Worm (Caenorhabditis elegans): Measurements from ENCODE around the gene B0280.7.

Gene B0280.7

DNA sequence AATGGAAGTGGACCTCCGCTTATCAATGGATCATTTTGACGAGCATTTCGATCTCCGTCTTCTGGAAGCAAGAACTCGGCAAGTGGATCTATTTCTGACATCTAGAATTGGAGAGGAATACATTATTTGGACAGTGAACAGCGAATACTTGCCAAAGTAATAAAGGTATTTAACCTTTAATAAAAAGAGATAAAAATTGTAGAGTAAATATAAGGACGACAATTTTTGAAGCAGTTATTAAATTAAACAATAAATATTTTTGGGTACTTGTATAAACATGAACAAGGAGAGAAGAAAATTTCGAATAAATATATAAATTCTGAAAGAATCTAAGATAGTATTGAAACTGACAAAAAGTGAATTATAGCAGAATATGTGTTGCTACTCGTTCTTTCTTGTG, 39.2 kb downstream of the B0280.7 start, which contains the start of gene lin-37:
lin-37 (minus strand) TSS at position 101 of the 400 bp plus-strand sequence.
- TF ChIP-seq skn-1 (tag; optimal IDR thresholded peaks at IDR 0.05) (no peak), lin-14 (GFP tag; optimal IDR thresholded peaks at IDR 0.05) (no peak), lsy-2 (tag; optimal IDR thresholded peaks at IDR 0.05) (no peak), unc-130 (tag; optimal IDR thresholded peaks at IDR 0.05) (no peak), mep-1 (tag; optimal IDR thresholded peaks at IDR 0.05) (no peak), elt-2 (tag; optimal IDR thresholded peaks at IDR 0.05) (no peak), nhr-28 (tag; optimal IDR thresholded peaks at IDR 0.05) (no peak), tlp-1 (tag; optimal IDR thresholded peaks at IDR 0.05) (no peak), mef-2 (tag; optimal IDR thresholded peaks at IDR 0.05) (no peak), pqm-1 (tag; optimal IDR thresholded peaks at IDR 0.05) (no peak), lin-15B (tag; optimal IDR thresholded peaks at IDR 0.05) (no peak), hpl-2 (GFP tag; optimal IDR thresholded peaks at IDR 0.05) (no peak), snu-23 (GFP tag; optimal IDR thresholded peaks at IDR 0.05) (no peak), isw-1 (GFP tag; IDR thresholded peaks at IDR 0.05) (no peak), egl-13 (tag; optimal IDR thresholded peaks at IDR 0.05) (no peak), elt-3 (tag; optimal IDR thresholded peaks at IDR 0.05) (no peak), unc-98 (GFP tag; IDR thresholded peaks at IDR 0.05) (no peak), fkh-10 (GFP tag; optimal IDR thresholded peaks at IDR 0.05) (no peak), blmp-1 (tag; optimal IDR thresholded peaks at IDR 0.05) (no peak)

DNA sequence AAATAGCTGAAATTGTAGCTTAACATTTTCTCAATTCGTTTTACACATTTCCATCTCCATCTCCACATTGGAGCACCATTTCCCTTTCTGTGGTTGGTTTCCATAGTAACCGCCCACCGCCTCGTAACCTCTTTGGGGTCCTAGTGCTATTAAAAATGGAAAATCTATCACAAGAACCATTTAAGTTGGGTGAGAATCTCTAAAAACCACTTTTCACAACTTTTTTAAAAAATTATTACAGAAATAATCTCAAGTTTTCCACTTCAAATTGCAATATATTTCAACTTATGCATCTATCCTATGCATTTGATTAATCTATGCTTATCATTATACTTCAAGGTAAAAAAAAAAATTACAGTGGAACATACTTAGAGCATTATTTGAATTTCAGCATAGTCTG, 41.7 kb downstream of the B0280.7 start, which contains the start of gene tmem-17:
tmem-17 (plus strand) TSS at position 301 of the 400 bp plus-strand sequence.
- TF ChIP-seq ceh-90 (tag; optimal IDR thresholded peaks at IDR 0.05) = no peak
- no peak for TF ChIP-seq aha-1 (tag; optimal IDR thresholded peaks at IDR 0.05)
- TF ChIP-seq vab-15 (tag; optimal IDR thresholded peaks at IDR 0.05) = no peak
- TF ChIP-seq nhr-47 (tag; optimal IDR thresholded peaks at IDR 0.05) = no peak
- no peak for TF ChIP-seq lsy-2 (tag; optimal IDR thresholded peaks at IDR 0.05)
- TF ChIP-seq nhr-90 (tag; optimal IDR thresholded peaks at IDR 0.05; ENCODE audit: poor library complexity) = no peak
- no peak for TF ChIP-seq tlp-1 (tag; optimal IDR thresholded peaks at IDR 0.05)
- no peak for TF ChIP-seq skn-1 (tag; optimal IDR thresholded peaks at IDR 0.05)
- TF ChIP-seq efl-1 (optimal IDR thresholded peaks at IDR 0.05) = no peak
- TF ChIP-seq efl-1 (GFP tag; optimal IDR thresholded peaks at IDR 0.05 in 1 of 2) = no peak
- TF ChIP-seq egl-13 (tag; optimal IDR thresholded peaks at IDR 0.05) = no peak
- no peak for TF ChIP-seq Y116A8C.19 (tag; optimal IDR thresholded peaks at IDR 0.05; ENCODE audit: borderline replicate concordance)
- TF ChIP-seq nhr-12 (tag; optimal IDR thresholded peaks at IDR 0.05) = no peak
- TF ChIP-seq egl-27 (tag; optimal IDR thresholded peaks at IDR 0.05) = no peak
- no peak for TF ChIP-seq fkh-10 (GFP tag; optimal IDR thresholded peaks at IDR 0.05)
- TF ChIP-seq C04F5.9 (tag; optimal IDR thresholded peaks at IDR 0.05) = no peak
- TF ChIP-seq hpl-2 (GFP tag; optimal IDR thresholded peaks at IDR 0.05) = no peak
- TF ChIP-seq ceh-88 (GFP tag; IDR thresholded peaks at IDR 0.05) = no peak
- TF ChIP-seq zip-4 (GFP tag; optimal IDR thresholded peaks at IDR 0.05) = no peak
- no peak for TF ChIP-seq snu-23 (GFP tag; optimal IDR thresholded peaks at IDR 0.05)
- no peak for TF ChIP-seq ceh-63 (GFP tag; optimal IDR thresholded peaks at IDR 0.05)

DNA sequence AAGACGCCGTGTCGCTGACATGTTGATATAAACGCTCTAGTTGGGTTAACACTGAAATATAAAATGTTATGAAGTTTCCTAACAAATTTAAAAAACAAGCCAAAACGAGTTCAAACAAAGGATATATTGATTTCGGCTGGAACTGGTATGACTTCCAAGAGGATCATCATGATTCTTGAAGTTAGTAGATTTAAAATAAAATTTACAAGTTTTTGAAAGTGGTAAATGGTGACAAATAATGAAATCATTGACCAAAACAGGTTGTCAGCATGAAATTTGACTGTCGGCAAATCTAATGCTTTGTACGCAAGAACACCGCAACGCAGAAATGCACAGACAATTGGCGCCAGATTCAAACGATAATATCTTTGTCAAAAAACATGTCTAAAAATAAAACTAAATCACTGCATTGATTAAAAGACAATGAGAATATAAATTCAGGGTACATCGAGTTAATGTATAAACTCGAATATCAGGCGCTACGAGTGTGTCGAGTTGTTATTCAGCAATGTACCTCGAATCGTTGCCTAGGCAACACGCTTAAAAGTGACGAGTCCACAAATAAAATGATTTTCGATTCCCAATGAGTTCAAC, 43.1 kb downstream of the B0280.7 start, which contains the start of the genes ubc-18 and R01H2.8:
ubc-18 (minus strand) TSS at position 51 of the 594 bp plus-strand sequence.
R01H2.8 (plus strand) TSS at position 544 of the 594 bp plus-strand sequence.
- TF ChIP-seq hlh-4 (tag; optimal IDR thresholded peaks at IDR 0.05) (no peak), alr-1 (tag; optimal IDR thresholded peaks at IDR 0.05; ENCODE audit: borderline replicate concordance) (no peak), lin-39 (tag; optimal IDR thresholded peaks at IDR 0.05) (no peak), fkh-10 (GFP tag; optimal IDR thresholded peaks at IDR 0.05) (no peak), ceh-90 (tag; optimal IDR thresholded peaks at IDR 0.05) (no peak), ceh-88 (GFP tag; IDR thresholded peaks at IDR 0.05) (no peak), isw-1 (GFP tag; IDR thresholded peaks at IDR 0.05) (no peak), hlh-17 (GFP tag; optimal IDR thresholded peaks at IDR 0.05; ENCODE audit: borderline replicate concordance) (no peak), efl-1 (optimal IDR thresholded peaks at IDR 0.05) (peak; percentile 90 to 94), efl-1 (GFP tag; optimal IDR thresholded peaks at IDR 0.05 in 1 of 2) (peak; percentile 93 to 99), lin-14 (GFP tag; optimal IDR thresholded peaks at IDR 0.05) (no peak), elt-2 (tag; optimal IDR thresholded peaks at IDR 0.05) (no peak), mep-1 (tag; optimal IDR thresholded peaks at IDR 0.05) (peak; percentile 62), vab-15 (tag; optimal IDR thresholded peaks at IDR 0.05) (no peak), unc-98 (GFP tag; IDR thresholded peaks at IDR 0.05) (no peak), lir-3 (tag; optimal IDR thresholded peaks at IDR 0.05; ENCODE audit: poor library complexity) (peak; percentile 11), pax-3 (tag; optimal IDR thresholded peaks at IDR 0.05) (no peak), nhr-71 (tag; optimal IDR thresholded peaks at IDR 0.05) (peak; percentile 61), dsc-1 (tag; optimal IDR thresholded peaks at IDR 0.05) (no peak), C16A3.4 (tag; optimal IDR thresholded peaks at IDR 0.05) (peak; percentile 46), mdl-1 (tag; optimal IDR thresholded peaks at IDR 0.05) (peak in 1 of 2 experiments; percentile 38), nhr-76 (tag; optimal IDR thresholded peaks at IDR 0.05) (no peak), egl-27 (tag; optimal IDR thresholded peaks at IDR 0.05) (no peak), C34B4.2 (tag; optimal IDR thresholded peaks at IDR 0.05) (no peak), nhr-90 (tag; optimal IDR thresholded peaks at IDR 0.05; ENCODE audit: poor library complexity) (no peak), C04F5.9 (tag; optimal IDR thresholded peaks at IDR 0.05) (no peak), snu-23 (GFP tag; optimal IDR thresholded peaks at IDR 0.05) (peak; percentile 68), grh-1 (GFP tag; IDR thresholded peaks at IDR 0.05) (no peak)
